Fruit fly (Drosophila melanogaster) Kc167 (cell line): ENCODE measurements around the gene CG16798.

ENCODE experiments used
- h ChIP-seq: fragments of >200 bp; optimal IDR thresholded peaks from 3 replicates; lab custom pipeline; 2018; ENCODE audit warnings: missing external identifiers
- insv ChIP-seq: fragments of >200 bp; optimal IDR thresholded peaks from 3 replicates; lab custom pipeline; 2018; ENCODE audit warnings: missing external identifiers
- ttk ChIP-seq: sonication (Bioruptor generic); optimal IDR thresholded peaks from 2 replicates; lab custom pipeline; 2017; ENCODE audit warnings: missing external identifiers

DNA sequence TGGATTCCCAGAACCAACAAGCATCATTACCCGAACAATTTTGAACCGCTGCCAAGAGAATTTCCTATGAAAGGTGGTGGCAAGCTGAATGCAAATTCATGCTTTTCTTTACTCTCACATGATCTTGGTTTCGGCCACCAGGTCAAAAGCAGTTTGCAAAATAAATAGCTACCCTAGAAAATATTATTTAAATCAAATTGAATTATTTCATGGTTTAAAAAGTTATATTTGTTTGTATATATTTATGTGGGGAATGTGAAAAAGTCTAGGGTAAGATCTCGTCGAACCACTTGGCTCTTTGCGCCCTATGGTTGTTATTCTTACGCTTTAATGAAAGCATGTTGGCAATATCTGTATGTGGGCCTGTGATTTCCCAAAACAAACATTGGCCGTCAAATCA is 30.4 kb downstream of the CG16798 start:
- TF ChIP-seq h (no peak), insv (lab: Kevin White, UChicago) (no peak), ttk (lab: Kevin White, UChicago) (no peak)
